Worm (Caenorhabditis elegans): ENCODE results near the gene ben-1.

DNA sequence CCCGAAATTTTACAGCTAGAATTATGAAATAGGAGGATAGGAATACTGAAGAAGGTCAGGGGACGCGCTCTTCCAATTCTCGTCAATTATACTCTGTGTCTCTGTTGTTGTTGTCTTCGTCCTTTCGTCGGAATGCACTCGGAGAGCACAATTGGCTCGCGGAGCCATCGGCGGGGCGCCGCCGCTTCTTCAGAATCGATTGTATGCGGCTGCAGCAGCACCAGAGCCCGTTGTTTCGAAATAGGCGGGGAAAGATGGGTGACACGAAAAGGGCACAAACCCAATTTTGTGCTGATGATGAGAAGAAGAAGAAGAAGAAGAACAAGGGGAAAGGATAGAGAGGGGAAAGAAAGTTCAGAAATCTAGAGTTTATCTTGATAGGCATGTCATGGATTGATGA is 666 bp upstream of the ben-1 start:
- no peak for TF ChIP-seq klf-2 (GFP tag; conservative IDR thresholded peaks at IDR 0.05)
- TF ChIP-seq ztf-23 (GFP tag; IDR thresholded peaks at IDR 0.05): no peak

Measured in whole organism, midembryonic.